Fruit fly (Drosophila melanogaster) whole organism, embryonic: ENCODE measurements around the gene CG5021.

ENCODE experiments used
- CG10147 ChIP-seq: fragments of 200-800 bp; sonication (Bioruptor generic); optimal IDR thresholded peaks from 2 replicates; lab custom pipeline; 2019; ENCODE audit warnings: missing biosample characterization, mild to moderate bottlenecking, missing genetic modification characterization, moderate library complexity
- CG10209 ChIP-seq: fragments of 200-800 bp; sonication (Bioruptor generic); optimal IDR thresholded peaks from 3 replicates; lab custom pipeline; 2017; ENCODE audit warnings: missing biosample characterization, mild to moderate bottlenecking, missing genetic modification characterization, missing genetic modification reagents
- CG10321 ChIP-seq: fragments of 200-800 bp; sonication (Bioruptor generic); IDR thresholded peaks from 2 replicates; pipeline ENCODE4 v1.3.6; 2022; ENCODE audit warnings: missing biosample characterization, missing genetic modification characterization
- CG11504 ChIP-seq: fragments of 200-800 bp; sonication (Bioruptor generic); optimal IDR thresholded peaks from 3 replicates; lab custom pipeline; 2019; ENCODE audit warnings: missing biosample characterization, mild to moderate bottlenecking, missing genetic modification characterization, moderate library complexity
- CG1603 ChIP-seq: fragments of 200-800 bp; sonication (Bioruptor generic); optimal IDR thresholded peaks from 2 replicates; lab custom pipeline; 2019; ENCODE audit warnings: missing biosample characterization, mild to moderate bottlenecking, missing genetic modification characterization, moderate library complexity
- CG16815 ChIP-seq: fragments of 200-800 bp; sonication (Bioruptor generic); optimal IDR thresholded peaks from 3 replicates; lab custom pipeline; 2017; ENCODE audit warnings: missing biosample characterization, mild to moderate bottlenecking, missing genetic modification characterization
- CG18011 ChIP-seq: fragments of 200-800 bp; sonication (Bioruptor generic); optimal IDR thresholded peaks from 2 replicates; lab custom pipeline; 2017; ENCODE audit warnings: missing biosample characterization, missing genetic modification characterization, mild to moderate bottlenecking, moderate library complexity, missing genotype
- CG18262 ChIP-seq: fragments of 200-800 bp; optimal IDR thresholded peaks from 3 replicates; lab custom pipeline; 2019; ENCODE audit warnings: missing biosample characterization, mild to moderate bottlenecking, missing genetic modification characterization, moderate library complexity
- CG1832 ChIP-seq: fragments of 200-800 bp; sonication (Bioruptor generic); optimal IDR thresholded peaks from 2 replicates; lab custom pipeline; 2017; ENCODE audit warnings: missing biosample characterization, mild to moderate bottlenecking, missing genetic modification characterization, inconsistent platforms
- CG18476 ChIP-seq: fragments of 200-800 bp; sonication (Bioruptor generic); optimal IDR thresholded peaks from 2 replicates; lab custom pipeline; 2016; ENCODE audit warnings: missing biosample characterization, mild to moderate bottlenecking, missing genetic modification characterization
- CG18764 ChIP-seq: fragments of 200-800 bp; sonication (Bioruptor generic); optimal IDR thresholded peaks from 3 replicates; lab custom pipeline; 2016; ENCODE audit warnings: missing biosample characterization, missing genetic modification characterization
- CG2129 ChIP-seq: fragments of 200-800 bp; sonication (Bioruptor generic); IDR thresholded peaks from 2 replicates; pipeline ENCODE4 v1.3.6; 2022; ENCODE audit warnings: missing biosample characterization, missing genetic modification characterization; ENCODE audit not compliant: partially characterized antibody
- CG34422 ChIP-seq: fragments of 200-800 bp; sonication (Bioruptor generic); IDR thresholded peaks from 3 replicates; pipeline ENCODE4 v1.3.6; 2022; ENCODE audit warnings: missing biosample characterization, missing genetic modification characterization
- CG4617 ChIP-seq: fragments of 200-800 bp; sonication (Bioruptor generic); optimal IDR thresholded peaks from 3 replicates; lab custom pipeline; 2016; ENCODE audit warnings: missing biosample characterization, missing genetic modification characterization, borderline replicate concordance
- CG5180 ChIP-seq: fragments of 200-800 bp; sonication (Bioruptor generic); optimal IDR thresholded peaks from 3 replicates; lab custom pipeline; 2017; ENCODE audit warnings: missing biosample characterization, missing genetic modification characterization, mild to moderate bottlenecking, moderate library complexity, missing genetic modification reagents
- CG6683 ChIP-seq: fragments of 200-800 bp; sonication (Bioruptor generic); optimal IDR thresholded peaks from 2 replicates; lab custom pipeline; 2017; ENCODE audit warnings: missing biosample characterization, mild to moderate bottlenecking, missing genetic modification characterization, missing genetic modification reagents
- CG6813 ChIP-seq: fragments of 200-800 bp; sonication (Bioruptor generic); optimal IDR thresholded peaks from 2 replicates; lab custom pipeline; 2017; ENCODE audit warnings: missing biosample characterization, missing genetic modification characterization, mild to moderate bottlenecking, moderate library complexity, missing genetic modification reagents
- CG7357 ChIP-seq: fragments of 200-800 bp; sonication (Bioruptor generic); IDR thresholded peaks from 3 replicates; pipeline ENCODE4 v1.3.6; 2022; ENCODE audit warnings: missing biosample characterization, missing genetic modification characterization
- Dbx ChIP-seq: fragments of 200-800 bp; sonication (Bioruptor generic); IDR thresholded peaks from 3 replicates; pipeline ENCODE4 v1.3.6; 2022; ENCODE audit warnings: missing biosample characterization, missing genetic modification characterization
- Ets97D ChIP-seq: fragments of 200-800 bp; sonication (Bioruptor generic); optimal IDR thresholded peaks from 3 replicates; lab custom pipeline; 2016; ENCODE audit warnings: missing biosample characterization, missing genetic modification characterization
- Fer1 ChIP-seq: fragments of 200-800 bp; sonication (Bioruptor generic); optimal IDR thresholded peaks from 2 replicates; lab custom pipeline; 2017; ENCODE audit warnings: missing biosample characterization, mild to moderate bottlenecking, missing genetic modification characterization
- HHEX ChIP-seq: fragments of 200-800 bp; sonication (Bioruptor generic); optimal IDR thresholded peaks from 3 replicates; lab custom pipeline; 2017; ENCODE audit warnings: missing biosample characterization, mild to moderate bottlenecking, missing genetic modification characterization, missing genetic modification reagents
- HLH4C ChIP-seq: fragments of 200-800 bp; sonication (Bioruptor generic); IDR thresholded peaks from 3 replicates; pipeline ENCODE4 v1.3.6; 2022; ENCODE audit warnings: missing biosample characterization, missing genetic modification characterization; ENCODE audit not compliant: partially characterized antibody
- HLHmδ ChIP-seq: fragments of 200-800 bp; sonication (Bioruptor generic); optimal IDR thresholded peaks from 2 replicates; lab custom pipeline; 2018; ENCODE audit warnings: missing biosample characterization, mild to moderate bottlenecking, missing genetic modification characterization, moderate library complexity
- Hr51 ChIP-seq, 2 experiments: fragments of 200-800 bp; sonication (Bioruptor generic); optimal IDR thresholded peaks; 2 replicates in 1 of 2; 3 replicates in 1 of 2; lab custom pipeline; 2016 to 2018; ENCODE audit warnings: missing biosample characterization in 2 of 2, missing genetic modification characterization in 2 of 2, mild to moderate bottlenecking in 1 of 2, moderate library complexity in 1 of 2
- Hr78 ChIP-seq, 2 experiments: fragments of 200-800 bp in 1 of 2; fragments of >200 bp in 1 of 2; sonication (Bioruptor generic) in 1 of 2; optimal IDR thresholded peaks; 2 replicates each; lab custom pipeline; 2017 to 2019; ENCODE audit warnings: missing biosample characterization in 2 of 2, missing genetic modification characterization in 2 of 2, mild to moderate bottlenecking in 1 of 2, moderate library complexity in 1 of 2
- Nf-YA ChIP-seq: fragments of 200-800 bp; sonication (Bioruptor generic); IDR thresholded peaks from 2 replicates; pipeline ENCODE4 v1.3.6; 2022; ENCODE audit warnings: missing biosample characterization, missing genetic modification characterization
- Poxn ChIP-seq: fragments of 200-800 bp; sonication (Bioruptor generic); IDR thresholded peaks from 2 replicates; pipeline ENCODE4 v1.3.6; 2022; ENCODE audit warnings: missing biosample characterization, missing genetic modification characterization
- Scr ChIP-seq: fragments of 200-800 bp; sonication (Bioruptor generic); IDR thresholded peaks from 2 replicates; pipeline ENCODE4 v1.3.6; 2022; ENCODE audit warnings: missing biosample characterization, missing genetic modification characterization; ENCODE audit not compliant: partially characterized antibody
- Ssrp ChIP-seq: fragments of 200-800 bp; sonication (Bioruptor generic); optimal IDR thresholded peaks from 2 replicates; lab custom pipeline; 2018; ENCODE audit warnings: missing biosample characterization, mild to moderate bottlenecking, missing genetic modification characterization, moderate library complexity
- abd-A ChIP-seq: fragments of 200-800 bp; sonication (Bioruptor generic); optimal IDR thresholded peaks from 3 replicates; lab custom pipeline; 2019; ENCODE audit warnings: missing biosample characterization, mild to moderate bottlenecking, missing genetic modification characterization, moderate library complexity
- ara ChIP-seq: fragments of 200-800 bp; sonication (Bioruptor generic); IDR thresholded peaks from 2 replicates; pipeline ENCODE4 v1.3.6; 2022; ENCODE audit warnings: missing biosample characterization, missing genetic modification characterization
- bsh ChIP-seq, 2 experiments: fragments of 200-800 bp; sonication (Bioruptor generic); optimal IDR thresholded peaks; 2 replicates each; lab custom pipeline; 2017 to 2018; ENCODE audit warnings: mild to moderate bottlenecking in 2 of 2, missing biosample characterization in 2 of 2, missing genetic modification characterization in 2 of 2, moderate library complexity in 1 of 2
- crc ChIP-seq: fragments of 200-800 bp; sonication (Bioruptor generic); optimal IDR thresholded peaks from 2 replicates; lab custom pipeline; 2016; ENCODE audit warnings: missing biosample characterization, missing genetic modification characterization
- dimm ChIP-seq: fragments of 200-800 bp; sonication (Bioruptor generic); IDR thresholded peaks from 2 replicates; pipeline ENCODE4 v1.3.6; 2022; ENCODE audit warnings: missing biosample characterization, missing genetic modification characterization
- disco-r ChIP-seq: fragments of 200-800 bp; sonication (Bioruptor generic); optimal IDR thresholded peaks from 2 replicates; lab custom pipeline; 2016; ENCODE audit warnings: missing biosample characterization, missing genetic modification characterization
- eve ChIP-seq, 2 experiments: fragments of >200 bp; optimal IDR thresholded peaks; 2 replicates each; lab custom pipeline; 2017; ENCODE audit warnings: missing biosample characterization in 2 of 2, missing genetic modification characterization in 2 of 2
- nerfin-2 ChIP-seq: fragments of 200-800 bp; sonication (Bioruptor generic); IDR thresholded peaks from 2 replicates; pipeline ENCODE4 v1.3.6; 2022; ENCODE audit warnings: missing biosample characterization, missing genetic modification characterization; ENCODE audit not compliant: partially characterized antibody
- phol ChIP-seq: fragments of 200-800 bp; sonication (Bioruptor generic); optimal IDR thresholded peaks from 3 replicates; lab custom pipeline; 2018; ENCODE audit warnings: missing biosample characterization, mild to moderate bottlenecking, missing genetic modification characterization, moderate library complexity
- sc ChIP-seq, 3 experiments: fragments of >200 bp in 2 of 3; fragments of 200-800 bp in 1 of 3; sonication (Bioruptor generic) in 1 of 3; optimal IDR thresholded peaks; 2 replicates in 2 of 3; 3 replicates in 1 of 3; lab custom pipeline; 2017; ENCODE audit warnings: mild to moderate bottlenecking in 1 of 3, missing biosample characterization in 1 of 3, missing genetic modification characterization in 1 of 3, missing genetic modification reagents in 1 of 3
- schlank ChIP-seq: fragments of 200-800 bp; sonication (Bioruptor generic); optimal IDR thresholded peaks from 2 replicates; lab custom pipeline; 2018; ENCODE audit warnings: missing biosample characterization, mild to moderate bottlenecking, missing genetic modification characterization
- shn ChIP-seq: fragments of 200-800 bp; sonication (Bioruptor generic); optimal IDR thresholded peaks from 3 replicates; lab custom pipeline; 2016; ENCODE audit warnings: missing biosample characterization, missing genetic modification characterization
- so ChIP-seq: fragments of 200-800 bp; sonication (Bioruptor generic); IDR thresholded peaks from 3 replicates; pipeline ENCODE4 v1.3.6; 2022; ENCODE audit warnings: missing biosample characterization, missing genetic modification characterization
- sob ChIP-seq: fragments of 200-800 bp; sonication (Bioruptor generic); IDR thresholded peaks from 2 replicates; pipeline ENCODE4 v1.3.6; 2022; ENCODE audit warnings: missing biosample characterization, missing genetic modification characterization
- sr ChIP-seq: fragments of 200-800 bp; sonication (Bioruptor generic); IDR thresholded peaks from 3 replicates; pipeline ENCODE4 v1.3.6; 2022; ENCODE audit warnings: missing biosample characterization, missing genetic modification characterization
- tgo ChIP-seq: fragments of 200-800 bp; sonication (Bioruptor generic); IDR thresholded peaks from 3 replicates; pipeline ENCODE4 v1.3.6; 2022; ENCODE audit warnings: missing biosample characterization, missing genetic modification characterization
- zf30C ChIP-seq: fragments of 200-800 bp; sonication (Bioruptor generic); optimal IDR thresholded peaks from 3 replicates; lab custom pipeline; 2018; ENCODE audit warnings: missing biosample characterization, mild to moderate bottlenecking, missing genetic modification characterization

CG5021 gene

dm6 chr3L:8954648-8955033 lies 12.0 kb upstream of the CG5021 start, which contains the start of gene GNBP3 (continued):
- peak; percentile 79 for TF ChIP-seq CG6813 (GFP tag; lab: Kevin White, UChicago)
- peak; percentile 84 for TF ChIP-seq Dbx (GFP tag; lab: Robert Waterston, UW)
- TF ChIP-seq sob (GFP tag; lab: Robert Waterston, UW), result no peak
- TF ChIP-seq disco-r (GFP tag; lab: Kevin White, UChicago), result no peak
- TF ChIP-seq bsh (GFP tag; optimal IDR thresholded peaks at IDR 0.05; lab: Kevin White, UChicago), result peak; percentile 70 to 87
- no peak for TF ChIP-seq crc (GFP tag; lab: Kevin White, UChicago)
- no peak for TF ChIP-seq CG18011 (GFP tag; lab: Kevin White, UChicago)
- no peak for TF ChIP-seq CG10321 (GFP tag; lab: Robert Waterston, UW)
- no peak for TF ChIP-seq schlank (tag; lab: Kevin White, UChicago)
- no peak for TF ChIP-seq HLHmδ (GFP tag; lab: Kevin White, UChicago)
- TF ChIP-seq CG10209, result peak; percentile 44
- peak; percentile 75 for TF ChIP-seq CG6683 (GFP tag; lab: Kevin White, UChicago)
- TF ChIP-seq Poxn (GFP tag; lab: Robert Waterston, UW), result no peak
- peak; percentile 88 for TF ChIP-seq zf30C (GFP tag; lab: Kevin White, UChicago)
- TF ChIP-seq CG2129, result no peak
- TF ChIP-seq tgo, result no peak
- TF ChIP-seq CG5180 (GFP tag; lab: Kevin White, UChicago), result no peak
- TF ChIP-seq ara (GFP tag; lab: Robert Waterston, UW), result 0 out of 2 replicates have a peak, but pooled peaks have one; percentile 26
- TF ChIP-seq, all 482 proteins: peak for 205

DNA sequence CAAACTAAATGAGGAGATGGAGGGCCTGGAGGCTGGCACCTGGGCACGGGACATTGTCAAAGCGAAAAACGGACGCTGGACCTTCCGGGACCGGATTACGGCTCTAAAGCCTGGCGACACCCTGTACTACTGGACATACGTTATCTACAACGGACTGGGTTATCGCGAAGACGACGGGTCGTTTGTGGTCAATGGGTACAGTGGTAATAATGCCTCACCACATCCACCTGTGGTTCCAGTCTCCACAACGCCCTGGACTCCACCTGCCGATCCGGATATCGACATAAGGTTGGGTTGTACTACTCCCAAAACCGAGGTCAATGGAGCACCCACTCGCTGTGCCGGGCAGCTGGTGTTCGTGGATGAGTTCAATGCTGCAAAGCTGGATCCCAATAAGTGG lies 11.4 kb upstream of the CG5021 start:
- TF ChIP-seq Nf-YA (GFP tag; lab: Robert Waterston, UW), result no peak
- no peak for TF ChIP-seq so
- no peak for TF ChIP-seq HHEX (GFP tag; lab: Kevin White, UChicago)
- no peak for TF ChIP-seq abd-A
- TF ChIP-seq Scr, result no peak
- TF ChIP-seq CG11504 (tag; lab: Kevin White, UChicago), result no peak
- no peak for TF ChIP-seq Hr78 (GFP tag; optimal IDR thresholded peaks at IDR 0.05; lab: Kevin White, UChicago)
- no peak for TF ChIP-seq CG34422 (GFP tag; lab: Robert Waterston, UW)
- TF ChIP-seq phol (tag; lab: Kevin White, UChicago), result no peak
- TF ChIP-seq CG7357, result no peak
- no peak for TF ChIP-seq sr (GFP tag; lab: Robert Waterston, UW)
- no peak for TF ChIP-seq CG18476 (GFP tag; lab: Kevin White, UChicago)
- no peak for TF ChIP-seq bsh (GFP tag; optimal IDR thresholded peaks at IDR 0.05; lab: Kevin White, UChicago)
- TF ChIP-seq CG1832 (GFP tag; lab: Kevin White, UChicago), result no peak
- TF ChIP-seq CG10321 (GFP tag; lab: Robert Waterston, UW), result no peak
- TF ChIP-seq shn (GFP tag; lab: Kevin White, UChicago), result no peak
- no peak for TF ChIP-seq CG18764 (GFP tag; lab: Kevin White, UChicago)
- TF ChIP-seq nerfin-2, result no peak

- TF ChIP-seq nerfin-2, result peak; percentile 32; the same call in 1 of the 2 replicates
- peak; percentile 50; the same call in 2 of the 3 replicates for TF ChIP-seq HLH4C
- no peak for TF ChIP-seq sc (optimal IDR thresholded peaks at IDR 0.05; lab: Kevin White, UChicago)
- no peak for TF ChIP-seq sc (GFP tag; optimal IDR thresholded peaks at IDR 0.05; lab: Kevin White, UChicago)
- no peak for TF ChIP-seq Fer1 (GFP tag; lab: Kevin White, UChicago)
- no peak for TF ChIP-seq CG16815 (GFP tag; lab: Kevin White, UChicago)
- TF ChIP-seq Ssrp, result no peak
- TF ChIP-seq Ets97D (GFP tag; lab: Kevin White, UChicago), result peak; percentile 6
- TF ChIP-seq schlank (tag; lab: Kevin White, UChicago), result no peak
- no peak for TF ChIP-seq shn (GFP tag; lab: Kevin White, UChicago)
- no peak for TF ChIP-seq dimm (GFP tag; lab: Robert Waterston, UW)
- TF ChIP-seq CG10147 (GFP tag; lab: Kevin White, UChicago), result no peak
- no peak for TF ChIP-seq eve (GFP tag; optimal IDR thresholded peaks at IDR 0.05; lab: Kevin White, UChicago)
- TF ChIP-seq CG1603 (tag; lab: Kevin White, UChicago), result peak; percentile 54
- TF ChIP-seq CG18262 (tag; lab: Kevin White, UChicago), result no peak
- no peak for TF ChIP-seq Hr51 (GFP tag; optimal IDR thresholded peaks at IDR 0.05; lab: Kevin White, UChicago)
- TF ChIP-seq CG4617, result peak; percentile 42
These were observed 10.0 kb upstream of the CG5021 start, which contains the start of gene mRpL12 for dm6 chr3L:8956669-8957068. mRpL12 (plus strand) TSS chr3L:8956791.
